Fruit fly (Drosophila melanogaster) whole organism, embryonic: ENCODE data around the gene CG3841.
A peak's percentile ranks its signal among the peaks of the same experiment; 100 is the strongest.

Source experiments
- Awh ChIP-seq: fragments of 200-800 bp; sonication (Bioruptor generic); IDR thresholded peaks from 2 replicates; pipeline ENCODE4, ENCODE4 v1.3.6; 2022; ENCODE audit warnings: missing biosample characterization, missing genetic modification characterization
- Blimp-1 ChIP-seq: fragments of 200-800 bp; sonication (Bioruptor generic); optimal IDR thresholded peaks from 3 replicates; lab custom pipeline; 2018; ENCODE audit warnings: missing biosample characterization, missing genetic modification characterization, mild to moderate bottlenecking, moderate library complexity, missing genetic modification reagents
- CG10147 ChIP-seq: fragments of 200-800 bp; sonication (Bioruptor generic); optimal IDR thresholded peaks from 2 replicates; lab custom pipeline; 2019; ENCODE audit warnings: missing biosample characterization, mild to moderate bottlenecking, missing genetic modification characterization, moderate library complexity
- CG10267 ChIP-seq: fragments of 200-800 bp; sonication (Bioruptor generic); optimal IDR thresholded peaks from 2 replicates; lab custom pipeline; 2018; ENCODE audit warnings: missing biosample characterization, mild to moderate bottlenecking, missing genetic modification characterization, moderate library complexity
- CG10274 ChIP-seq: fragments of 200-800 bp; sonication (Bioruptor generic); optimal IDR thresholded peaks from 3 replicates; lab custom pipeline; 2017; ENCODE audit warnings: missing biosample characterization, mild to moderate bottlenecking, missing genetic modification characterization
- CG11695 ChIP-seq: fragments of 200-800 bp; sonication (Bioruptor generic); IDR thresholded peaks from 3 replicates; pipeline ENCODE4 v1.3.6; 2022; ENCODE audit warnings: missing biosample characterization, missing genetic modification characterization
- CG11696 ChIP-seq: fragments of 200-800 bp; sonication (Bioruptor generic); IDR thresholded peaks from 2 replicates; pipeline ENCODE4 v1.3.6; 2022; ENCODE audit warnings: missing biosample characterization, missing genetic modification characterization
- CG12769 ChIP-seq: fragments of 200-800 bp; sonication (Bioruptor generic); optimal IDR thresholded peaks from 2 replicates; lab custom pipeline; 2019; ENCODE audit warnings: missing biosample characterization, mild to moderate bottlenecking, missing genetic modification characterization, moderate library complexity
- CG13424 ChIP-seq: fragments of 200-800 bp; sonication (Bioruptor generic); optimal IDR thresholded peaks from 2 replicates; lab custom pipeline; 2019; ENCODE audit warnings: missing biosample characterization, mild to moderate bottlenecking, missing genetic modification characterization, moderate library complexity
- CG15514 ChIP-seq: fragments of 200-800 bp; sonication (Bioruptor generic); optimal IDR thresholded peaks from 3 replicates; lab custom pipeline; 2017; ENCODE audit warnings: missing biosample characterization, missing genetic modification characterization, mild to moderate bottlenecking, moderate library complexity, missing genetic modification reagents
- CG17385 ChIP-seq: fragments of 200-800 bp; sonication (Bioruptor generic); optimal IDR thresholded peaks from 3 replicates; lab custom pipeline; 2018; ENCODE audit warnings: missing biosample characterization, mild to moderate bottlenecking, missing genetic modification characterization
- CG2875 ChIP-seq: fragments of 200-800 bp; sonication (Bioruptor generic); optimal IDR thresholded peaks from 2 replicates; lab custom pipeline; 2017; ENCODE audit warnings: missing biosample characterization, mild to moderate bottlenecking, missing genetic modification characterization, missing genetic modification reagents
- CG2889 ChIP-seq: fragments of 200-800 bp; sonication (Bioruptor generic); IDR thresholded peaks from 3 replicates; pipeline ENCODE4 v1.3.6; 2022; ENCODE audit warnings: missing biosample characterization, missing genetic modification characterization
- CG3281 ChIP-seq: fragments of 200-800 bp; sonication (Bioruptor generic); optimal IDR thresholded peaks from 3 replicates; lab custom pipeline; 2017; ENCODE audit warnings: missing biosample characterization, mild to moderate bottlenecking, missing genetic modification characterization
- CG3838 ChIP-seq: fragments of 200-800 bp; sonication (Bioruptor generic); optimal IDR thresholded peaks from 3 replicates; lab custom pipeline; 2016; ENCODE audit warnings: missing biosample characterization, missing genetic modification characterization
- CG7839 ChIP-seq: fragments of 200-800 bp; sonication (Bioruptor generic); optimal IDR thresholded peaks from 3 replicates; lab custom pipeline; 2018; ENCODE audit warnings: missing biosample characterization, mild to moderate bottlenecking, missing genetic modification characterization, moderate library complexity
- CG8388 ChIP-seq: fragments of 200-800 bp; sonication (Bioruptor generic); optimal IDR thresholded peaks from 2 replicates; lab custom pipeline; 2019; ENCODE audit warnings: missing biosample characterization, mild to moderate bottlenecking, missing genetic modification characterization, moderate library complexity
- CG9215 ChIP-seq: fragments of 200-800 bp; sonication (Bioruptor generic); IDR thresholded peaks from 2 replicates; pipeline ENCODE4 v1.3.6; 2022; ENCODE audit warnings: missing biosample characterization, missing genetic modification characterization
- CG9609 ChIP-seq: fragments of 200-800 bp; sonication (Bioruptor generic); optimal IDR thresholded peaks from 3 replicates; lab custom pipeline; 2016; ENCODE audit warnings: missing biosample characterization, missing genetic modification characterization
- CG9817 ChIP-seq: fragments of 200-800 bp; sonication (Bioruptor generic); optimal IDR thresholded peaks from 2 replicates; lab custom pipeline; 2018; ENCODE audit warnings: missing biosample characterization, mild to moderate bottlenecking, missing genetic modification characterization, moderate library complexity
- CG9876 ChIP-seq: fragments of 200-800 bp; sonication (Bioruptor generic); optimal IDR thresholded peaks from 2 replicates; lab custom pipeline; 2016; ENCODE audit warnings: missing biosample characterization, missing genetic modification characterization
- Eip74EF ChIP-seq, 2 experiments: fragments of 200-800 bp in 1 of 2; fragments of >200 bp in 1 of 2; sonication (Bioruptor generic) in 1 of 2; optimal IDR thresholded peaks; 2 replicates each; lab custom pipeline; 2017 to 2019; ENCODE audit warnings: missing biosample characterization in 2 of 2, missing genetic modification characterization in 2 of 2, mild to moderate bottlenecking in 1 of 2, moderate library complexity in 1 of 2
- GATAe ChIP-seq: fragments of 200-800 bp; sonication (Bioruptor generic); conservative IDR thresholded peaks from 2 replicates; pipeline ENCODE4 v1.3.6; 2022; ENCODE audit warnings: missing biosample characterization, missing genetic modification characterization
- Gsc ChIP-seq: fragments of 200-800 bp; sonication (Bioruptor generic); IDR thresholded peaks from 2 replicates; pipeline ENCODE4 v1.3.6; 2022; ENCODE audit warnings: missing biosample characterization, missing genetic modification characterization
- HLH3B ChIP-seq: fragments of 200-800 bp; sonication (Bioruptor generic); IDR thresholded peaks from 2 replicates; pipeline ENCODE4 v1.3.6; 2022; ENCODE audit warnings: missing biosample characterization, missing genetic modification characterization
- NC2β ChIP-seq: fragments of 200-800 bp; sonication (Bioruptor generic); optimal IDR thresholded peaks from 2 replicates; lab custom pipeline; 2016; ENCODE audit warnings: missing biosample characterization, missing genetic modification characterization
- Nf-YC ChIP-seq: fragments of 200-800 bp; optimal IDR thresholded peaks from 3 replicates; lab custom pipeline; 2019; ENCODE audit warnings: missing biosample characterization, mild to moderate bottlenecking, missing genetic modification characterization, moderate library complexity
- PHDP ChIP-seq: fragments of 200-800 bp; sonication (Bioruptor generic); optimal IDR thresholded peaks from 3 replicates; lab custom pipeline; 2018; ENCODE audit warnings: missing biosample characterization, mild to moderate bottlenecking, missing genetic modification characterization, moderate library complexity
- Ravus ChIP-seq: fragments of 200-800 bp; sonication (Bioruptor generic); IDR thresholded peaks from 2 replicates; pipeline ENCODE4 v1.3.6; 2022; ENCODE audit warnings: missing biosample characterization, missing genetic modification characterization
- Xbp1 ChIP-seq: fragments of 200-800 bp; sonication (Bioruptor generic); optimal IDR thresholded peaks from 3 replicates; lab custom pipeline; 2016; ENCODE audit warnings: missing biosample characterization, mild to moderate bottlenecking, missing genetic modification characterization
- ac ChIP-seq: fragments of 200-800 bp; sonication (Bioruptor generic); optimal IDR thresholded peaks from 3 replicates; lab custom pipeline; 2017; ENCODE audit warnings: missing biosample characterization, mild to moderate bottlenecking, missing genetic modification characterization
- chif ChIP-seq, 2 experiments: fragments of 200-800 bp; sonication (Bioruptor generic); optimal IDR thresholded peaks; 3 replicates each; lab custom pipeline; 2016; ENCODE audit warnings: missing biosample characterization in 2 of 2, missing genetic modification characterization in 2 of 2
- da ChIP-seq: fragments of 200-800 bp; sonication (Bioruptor generic); optimal IDR thresholded peaks from 2 replicates; lab custom pipeline; 2016; ENCODE audit warnings: missing biosample characterization, missing genetic modification characterization
- dmrt11E ChIP-seq: fragments of 200-800 bp; sonication (Bioruptor generic); optimal IDR thresholded peaks from 3 replicates; lab custom pipeline; 2018; ENCODE audit warnings: missing biosample characterization, mild to moderate bottlenecking, missing genetic modification characterization, moderate library complexity
- ems ChIP-seq: fragments of 200-800 bp; sonication (Bioruptor generic); optimal IDR thresholded peaks from 3 replicates; lab custom pipeline; 2016; ENCODE audit warnings: missing biosample characterization, missing genetic modification characterization
- hkb ChIP-seq, 2 experiments: fragments of 200-800 bp in 1 of 2; fragments of >200 bp in 1 of 2; sonication (Bioruptor generic) in 1 of 2; IDR thresholded peaks in 1 of 2; optimal IDR thresholded peaks in 1 of 2; 2 replicates each; pipeline versions ENCODE4 v1.3.6 to Lab custom; 2017 to 2022; ENCODE audit warnings: missing biosample characterization in 1 of 2, missing genetic modification characterization in 1 of 2
- ken ChIP-seq: fragments of 200-800 bp; sonication (Bioruptor generic); IDR thresholded peaks from 3 replicates; pipeline ENCODE4 v1.3.6; 2022; ENCODE audit warnings: missing biosample characterization, missing genetic modification characterization
- lab ChIP-seq: fragments of 200-800 bp; sonication (Bioruptor generic); optimal IDR thresholded peaks from 3 replicates; lab custom pipeline; 2017; ENCODE audit warnings: missing biosample characterization, missing genetic modification characterization, mild to moderate bottlenecking, moderate library complexity, missing genetic modification reagents
- lmd ChIP-seq: fragments of 200-800 bp; sonication (Bioruptor generic); IDR thresholded peaks from 2 replicates; pipeline ENCODE4 v1.3.6; 2022; ENCODE audit warnings: missing biosample characterization, missing genetic modification characterization
- maf-S ChIP-seq: fragments of 200-800 bp; sonication (Bioruptor generic); optimal IDR thresholded peaks from 2 replicates; lab custom pipeline; 2016; ENCODE audit warnings: missing biosample characterization, missing genetic modification characterization
- mirr ChIP-seq: fragments of 200-800 bp; sonication (Bioruptor generic); optimal IDR thresholded peaks from 3 replicates; lab custom pipeline; 2018; ENCODE audit warnings: missing biosample characterization, mild to moderate bottlenecking, missing genetic modification characterization
- nerfin-1 ChIP-seq: fragments of 200-800 bp; sonication (Bioruptor generic); optimal IDR thresholded peaks from 3 replicates; lab custom pipeline; 2019; ENCODE audit warnings: missing biosample characterization, mild to moderate bottlenecking, missing genetic modification characterization, moderate library complexity
- pzg ChIP-seq: fragments of 200-800 bp; sonication (Bioruptor generic); optimal IDR thresholded peaks from 3 replicates; lab custom pipeline; 2018; ENCODE audit warnings: missing biosample characterization, mild to moderate bottlenecking, missing genetic modification characterization, moderate library complexity
- ranshi ChIP-seq: fragments of 200-800 bp; sonication (Bioruptor generic); IDR thresholded peaks from 2 replicates; pipeline ENCODE4 v1.3.6; 2022; ENCODE audit warnings: missing biosample characterization, missing genetic modification characterization
- sd ChIP-seq: fragments of 200-800 bp; sonication (Bioruptor generic); optimal IDR thresholded peaks from 3 replicates; lab custom pipeline; 2018; ENCODE audit warnings: missing biosample characterization, mild to moderate bottlenecking, missing genetic modification characterization, moderate library complexity
- seq ChIP-seq: fragments of 200-800 bp; sonication (Bioruptor generic); IDR thresholded peaks from 2 replicates; pipeline ENCODE4 v1.3.6; 2022; ENCODE audit warnings: missing biosample characterization, missing genetic modification characterization
- so ChIP-seq: fragments of 200-800 bp; sonication (Bioruptor generic); IDR thresholded peaks from 3 replicates; pipeline ENCODE4 v1.3.6; 2022; ENCODE audit warnings: missing biosample characterization, missing genetic modification characterization
- stwl ChIP-seq: fragments of 200-800 bp; sonication (Bioruptor generic); optimal IDR thresholded peaks from 3 replicates; lab custom pipeline; 2018; ENCODE audit warnings: missing biosample characterization, mild to moderate bottlenecking, missing genetic modification characterization, moderate library complexity
- trem ChIP-seq: fragments of 200-800 bp; optimal IDR thresholded peaks from 3 replicates; lab custom pipeline; 2019; ENCODE audit warnings: missing biosample characterization, mild to moderate bottlenecking, missing genetic modification characterization, moderate library complexity
- zf30C ChIP-seq: fragments of 200-800 bp; sonication (Bioruptor generic); optimal IDR thresholded peaks from 3 replicates; lab custom pipeline; 2018; ENCODE audit warnings: missing biosample characterization, mild to moderate bottlenecking, missing genetic modification characterization

Gene CG3841

DNA sequence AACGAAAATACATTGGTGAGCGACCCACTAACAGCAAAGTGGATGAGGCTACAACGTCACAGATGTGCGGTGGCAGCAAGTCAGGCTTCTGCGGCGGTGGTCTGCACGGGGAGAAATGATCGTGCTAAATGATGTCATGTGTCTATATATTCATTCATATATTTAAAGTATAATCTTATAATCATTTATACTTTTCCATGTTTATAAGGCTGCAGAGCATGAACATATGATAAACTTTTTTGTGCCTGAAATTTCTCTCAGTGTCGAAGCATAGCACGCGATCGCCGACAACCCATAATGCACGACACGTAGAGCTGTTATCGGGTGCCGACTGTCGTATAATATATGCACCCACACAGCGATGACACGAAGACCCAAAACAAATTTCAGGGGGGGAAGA, 9.1 kb downstream of the CG3841 start (continued):
- TF ChIP-seq CG9876 (GFP tag; lab: Kevin White, UChicago) (no peak), CG9215 (GFP tag; lab: Robert Waterston, UW) (peak; percentile 38; the same call in 1 of the 2 replicates), CG9609 (GFP tag; lab: Kevin White, UChicago) (no peak), da (no peak), CG11695 (GFP tag; lab: Robert Waterston, UW) (peak; percentile 58; the same call in 2 of the 3 replicates), ken (peak; percentile 69), nerfin-1 (tag; lab: Kevin White, UChicago) (peak; percentile 44), PHDP (tag; lab: Kevin White, UChicago) (no peak), ranshi (GFP tag; lab: Robert Waterston, UW) (peak; percentile 74; the same call in 1 of the 2 replicates), CG13424 (tag; lab: Kevin White, UChicago) (peak; percentile 61), lmd (GFP tag; lab: Robert Waterston, UW) (peak; percentile 82), Eip74EF (GFP tag; optimal IDR thresholded peaks at IDR 0.05; lab: Kevin White, UChicago) (peak in 1 of 2 experiments; percentile 5), trem (tag; lab: Kevin White, UChicago) (peak; percentile 69), mirr (GFP tag; lab: Kevin White, UChicago) (no peak), ems (GFP tag; lab: Kevin White, UChicago) (peak; percentile 2), CG12769 (no peak), CG7839 (tag; lab: Kevin White, UChicago) (peak; percentile 67), CG17385 (GFP tag; lab: Kevin White, UChicago) (peak; percentile 36), CG10274 (GFP tag; lab: Kevin White, UChicago) (no peak), hkb (optimal IDR thresholded peaks at IDR 0.05; lab: Kevin White, UChicago) (no peak), hkb (GFP tag; IDR thresholded peaks at IDR 0.05; lab: Robert Waterston, UW) (peak; percentile 67), dmrt11E (tag; lab: Kevin White, UChicago) (peak; percentile 92), CG2889 (GFP tag; lab: Robert Waterston, UW) (no peak), NC2β (GFP tag; lab: Kevin White, UChicago) (no peak), lab (GFP tag; lab: Kevin White, UChicago) (no peak), pzg (GFP tag; lab: Kevin White, UChicago) (no peak), HLH3B (peak; percentile 75), Gsc (GFP tag; lab: Robert Waterston, UW) (peak; percentile 56), zf30C (peak; percentile 66), GATAe (no peak), CG15514 (GFP tag; lab: Kevin White, UChicago) (no peak), seq (GFP tag; lab: Robert Waterston, UW) (peak; percentile 45; the same call in 1 of the 2 replicates), CG8388 (peak; percentile 70), CG11696 (GFP tag; lab: Robert Waterston, UW) (no peak), sd (tag; lab: Kevin White, UChicago) (no peak), CG10267 (peak; percentile 77), CG2875 (peak; percentile 57), so (peak; percentile 61; the same call in 1 of the 3 replicates), CG10147 (GFP tag; lab: Kevin White, UChicago) (no peak), CG3838 (GFP tag; lab: Kevin White, UChicago) (no peak), stwl (tag; lab: Kevin White, UChicago) (no peak), chif (GFP tag; optimal IDR thresholded peaks at IDR 0.05; lab: Kevin White, UChicago) (peak in 1 of 2 experiments; percentile 49), Xbp1 (peak; percentile 54), ac (peak; percentile 65), Ravus (no peak), Awh (GFP tag; lab: Robert Waterston, UW) (peak; percentile 67), Blimp-1 (GFP tag; lab: Kevin White, UChicago) (peak; percentile 67), maf-S (GFP tag; lab: Kevin White, UChicago) (no peak), CG3281 (GFP tag; lab: Kevin White, UChicago) (no peak), CG9817 (tag; lab: Kevin White, UChicago) (peak; percentile 4), Nf-YC (tag; lab: Kevin White, UChicago) (no peak)
